Fruit fly (Drosophila melanogaster): ENCODE measurements around the gene CG8012.

CG8012 gene

DNA sequence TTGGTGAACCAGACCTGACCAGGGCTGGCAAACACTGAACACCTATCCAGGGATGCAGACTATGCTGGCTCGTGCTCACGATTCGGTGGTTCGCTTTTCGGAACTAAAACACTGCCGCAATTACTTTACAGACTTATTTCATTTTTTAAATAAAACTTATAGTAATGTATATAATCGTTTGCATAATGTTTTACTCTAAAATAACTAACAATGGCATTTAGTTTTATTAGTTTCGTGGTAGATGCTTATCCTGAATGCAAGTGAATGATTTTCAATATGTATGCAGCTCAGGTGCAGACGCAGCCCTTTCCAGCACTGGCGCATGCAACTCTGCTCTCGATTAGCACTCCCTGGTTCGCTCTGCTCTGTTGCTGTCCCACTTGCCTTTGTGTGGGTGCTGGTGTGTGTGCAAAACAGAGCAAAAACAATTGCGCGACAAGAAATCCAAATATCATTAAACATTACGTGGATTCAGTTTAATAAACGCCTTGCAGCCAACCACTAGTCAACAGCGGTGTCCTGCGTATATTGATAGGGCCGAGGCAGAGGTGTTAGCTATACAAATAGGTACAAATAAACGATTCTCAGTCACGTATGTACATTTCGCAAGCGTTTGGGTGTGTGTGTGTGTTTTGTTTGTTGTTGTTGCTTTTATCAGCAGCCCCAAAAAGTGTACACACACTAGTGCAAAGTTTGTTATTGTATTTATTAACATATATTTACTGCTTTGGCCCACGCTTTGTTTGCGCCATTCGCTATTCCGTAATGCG is 28.3 kb upstream of the CG8012 start, which contains the start of the genes ERR and Atg18a (continued):
- peak; percentile 48 for TF ChIP-seq CG8281 (tag; optimal IDR thresholded peaks at IDR 0.05)
- peak; percentile 61 for TF ChIP-seq Gsc (GFP tag; IDR thresholded peaks at IDR 0.05)
- TF ChIP-seq GATAe (GFP tag; conservative IDR thresholded peaks at IDR 0.05): peak; percentile 49; the same call in 1 of the 2 replicates
- peak; percentile 76 for TF ChIP-seq slp2 (GFP tag; optimal IDR thresholded peaks at IDR 0.05)
- peak; percentile 92 for TF ChIP-seq Ptx1 (GFP tag; IDR thresholded peaks at IDR 0.05)
- no peak for TF ChIP-seq sna (GFP tag; IDR thresholded peaks at IDR 0.05; ENCODE audit: partially characterized antibody)
- peak; percentile 92 for TF ChIP-seq NFAT (GFP tag; IDR thresholded peaks at IDR 0.05)
- TF ChIP-seq scrt (GFP tag; optimal IDR thresholded peaks at IDR 0.05): peak; percentile 73
- TF ChIP-seq Sox102F (GFP tag; optimal IDR thresholded peaks at IDR 0.05): no peak
- TF ChIP-seq cas (GFP tag; IDR thresholded peaks at IDR 0.05): peak; percentile 83
- TF ChIP-seq CG15514 (GFP tag; optimal IDR thresholded peaks at IDR 0.05): peak; percentile 99
- peak; percentile 92 for TF ChIP-seq Xbp1 (GFP tag; optimal IDR thresholded peaks at IDR 0.05)
- no peak for TF ChIP-seq sc (optimal IDR thresholded peaks at IDR 0.05)
- TF ChIP-seq sc (GFP tag; optimal IDR thresholded peaks at IDR 0.05): peak; percentile 56
- peak; percentile 33 for TF ChIP-seq Nf-YB (GFP tag; optimal IDR thresholded peaks at IDR 0.05)
- peak; percentile 76 for TF ChIP-seq ems (GFP tag; optimal IDR thresholded peaks at IDR 0.05)
- peak; percentile 71 for TF ChIP-seq CG8388 (GFP tag; optimal IDR thresholded peaks at IDR 0.05)
- TF ChIP-seq Awh (GFP tag; IDR thresholded peaks at IDR 0.05): peak; percentile 61
- TF ChIP-seq CG2889 (GFP tag; IDR thresholded peaks at IDR 0.05): peak; percentile 77
- peak; percentile 88 for TF ChIP-seq Dip3 (GFP tag; optimal IDR thresholded peaks at IDR 0.05)
- TF ChIP-seq CG6272 (GFP tag; IDR thresholded peaks at IDR 0.05): peak; percentile 88
- TF ChIP-seq CG9876 (GFP tag; optimal IDR thresholded peaks at IDR 0.05): peak; percentile 80
- peak; percentile 35 for TF ChIP-seq CG6683 (GFP tag; optimal IDR thresholded peaks at IDR 0.05)
- peak; percentile 77 for TF ChIP-seq CG1233 (GFP tag; optimal IDR thresholded peaks at IDR 0.05)
- peak; percentile 89 for TF ChIP-seq Hmr (GFP tag; optimal IDR thresholded peaks at IDR 0.05)
- TF ChIP-seq dpn (GFP tag; optimal IDR thresholded peaks at IDR 0.05): peak; percentile 85 to 88
- peak; percentile 75 for TF ChIP-seq PHDP (tag; optimal IDR thresholded peaks at IDR 0.05)
- TF ChIP-seq NC2α (GFP tag; optimal IDR thresholded peaks at IDR 0.05): peak; percentile 57
- peak; percentile 51 for TF ChIP-seq cwo (GFP tag; optimal IDR thresholded peaks at IDR 0.05)
- TF ChIP-seq CG9437 (GFP tag; optimal IDR thresholded peaks at IDR 0.05): no peak
- no peak for TF ChIP-seq z (GFP tag; IDR thresholded peaks at IDR 0.05)
- no peak for TF ChIP-seq Nf-YA (GFP tag; IDR thresholded peaks at IDR 0.05)
- TF ChIP-seq CG11723 (GFP tag; optimal IDR thresholded peaks at IDR 0.05): no peak
- TF ChIP-seq CG3847 (GFP tag; IDR thresholded peaks at IDR 0.05): peak; percentile 93
- peak; percentile 81 for TF ChIP-seq Max (GFP tag; optimal IDR thresholded peaks at IDR 0.05)
- TF ChIP-seq exex (tag; optimal IDR thresholded peaks at IDR 0.05): peak; percentile 50
- TF ChIP-seq zfh1 (GFP tag; IDR thresholded peaks at IDR 0.05): peak; percentile 82; the same call in 2 of the 3 replicates
- peak; percentile 82 for TF ChIP-seq CG4730 (GFP tag; IDR thresholded peaks at IDR 0.05)
- TF ChIP-seq CG12744 (GFP tag; optimal IDR thresholded peaks at IDR 0.05): peak; percentile 63
- peak; percentile 13 for TF ChIP-seq CrebB (tag; optimal IDR thresholded peaks at IDR 0.05)
- peak; percentile 86 for TF ChIP-seq CG7839 (tag; optimal IDR thresholded peaks at IDR 0.05)
- TF ChIP-seq Vsx1 (GFP tag; optimal IDR thresholded peaks at IDR 0.05): peak; percentile 41
- no peak for TF ChIP-seq Mes4 (GFP tag; optimal IDR thresholded peaks at IDR 0.05)
- TF ChIP-seq Dip2 (GFP tag; IDR thresholded peaks at IDR 0.05): peak; percentile 61
- peak; percentile 36; the same call in 1 of the 3 replicates for TF ChIP-seq CG14860 (GFP tag; IDR thresholded peaks at IDR 0.05; ENCODE audit: partially characterized antibody)
- no peak for TF ChIP-seq Tbp (GFP tag; optimal IDR thresholded peaks at IDR 0.05)
- TF ChIP-seq slbo (GFP tag; IDR thresholded peaks at IDR 0.05): peak; percentile 96
- TF ChIP-seq CG4282 (GFP tag; optimal IDR thresholded peaks at IDR 0.05): peak; percentile 4
- peak; percentile 82 for TF ChIP-seq Fer3 (tag; optimal IDR thresholded peaks at IDR 0.05)

All from whole organism, embryonic.